Worm (Caenorhabditis elegans) whole organism, L4 larva: ENCODE results near the gene T25B9.4.

Source experiments
- T26A8.4 ChIP-seq: fragments of 200-800 bp; sonication (Bioruptor generic); IDR thresholded peaks from 2 replicates; pipeline ENCODE4 v1.3.6; 2022; ENCODE audit warnings: missing genetic modification characterization, missing compliant biosample characterization
- aha-1 ChIP-seq: fragments of 150-350 bp; peaks from one replicate; lab custom pipeline; 2014; ENCODE audit warnings: missing biosample characterization, missing genetic modification characterization
- arid-1 ChIP-seq: fragments of 200-800 bp; sonication (Bioruptor generic); conservative IDR thresholded peaks from 2 replicates; pipeline ENCODE4 v1.3.6; 2022; ENCODE audit warnings: missing genetic modification reagents, missing genetic modification characterization, missing compliant biosample characterization
- ceh-82 ChIP-seq: sonication (generic microtip); optimal IDR thresholded peaks from 2 replicates; lab custom pipeline; 2017; ENCODE audit warnings: missing biosample characterization, missing genetic modification characterization
- ctbp-1 ChIP-seq: fragments of 200-800 bp; sonication (Bioruptor generic); IDR thresholded peaks from 2 replicates; pipeline ENCODE4 v1.3.6; 2022; ENCODE audit warnings: missing genetic modification reagents, missing genetic modification characterization, missing compliant biosample characterization
- daf-19 ChIP-seq: fragments of 200-800 bp; sonication (Bioruptor generic); conservative IDR thresholded peaks from 2 replicates; pipeline ENCODE4 v1.3.6; 2022; ENCODE audit warnings: missing genetic modification characterization, missing compliant biosample characterization
- egl-43 ChIP-seq: fragments of 200-800 bp; sonication (Bioruptor generic); IDR thresholded peaks from 2 replicates; pipeline ENCODE4 v1.3.6; 2022; ENCODE audit warnings: missing genetic modification reagents, missing genetic modification characterization, missing compliant biosample characterization
- hlh-30 ChIP-seq: sonication (generic microtip); optimal IDR thresholded peaks from 2 replicates; lab custom pipeline; 2017; ENCODE audit warnings: antibody characterized with exemption, mild to moderate bottlenecking, missing genetic modification characterization, missing compliant biosample characterization; ENCODE audit not compliant: insufficient read depth
- lim-7 ChIP-seq: fragments of 200-800 bp; sonication (Bioruptor generic); IDR thresholded peaks from 2 replicates; pipeline ENCODE4 v1.3.6; 2022; ENCODE audit warnings: missing genetic modification characterization, missing compliant biosample characterization
- lin-1 ChIP-seq: fragments of 200-800 bp; sonication (Bioruptor generic); IDR thresholded peaks from 2 replicates; pipeline ENCODE4 v1.3.6; 2022; ENCODE audit warnings: missing genetic modification reagents, missing genetic modification characterization, missing compliant biosample characterization
- lin-15B ChIP-seq: fragments of 150-350 bp; sonication (generic microtip); optimal IDR thresholded peaks from 3 replicates; lab custom pipeline; 2014; ENCODE audit warnings: missing biosample characterization, missing genetic modification characterization
- lin-38 ChIP-seq: fragments of 200-800 bp; sonication (Bioruptor generic); IDR thresholded peaks from 2 replicates; pipeline ENCODE4 v1.3.6; 2022; ENCODE audit warnings: missing genetic modification reagents, missing genetic modification characterization, missing compliant biosample characterization
- lsy-2 ChIP-seq, 2 experiments: fragments of 150-350 bp in 1 of 2; sonication (generic microtip) in 1 of 2; optimal IDR thresholded peaks; 2 replicates each; lab custom pipeline; 2014 to 2017; ENCODE audit warnings: missing biosample characterization in 2 of 2, missing genetic modification characterization in 2 of 2
- madf-9 ChIP-seq: fragments of 200-800 bp; sonication (Bioruptor generic); conservative IDR thresholded peaks from 2 replicates; pipeline ENCODE4 v1.3.6; 2022; ENCODE audit warnings: missing genetic modification reagents, missing genetic modification characterization, missing compliant biosample characterization
- mep-1 ChIP-seq: fragments of 150-350 bp; sonication (generic microtip); optimal IDR thresholded peaks from 3 replicates; lab custom pipeline; 2014; ENCODE audit warnings: missing biosample characterization, missing genetic modification characterization
- mxl-2 ChIP-seq: fragments of 200-800 bp; sonication (Bioruptor generic); conservative IDR thresholded peaks from 2 replicates; pipeline ENCODE4 v1.3.6; 2022; ENCODE audit warnings: missing genetic modification reagents, missing genetic modification characterization, missing compliant biosample characterization
- mxl-3 ChIP-seq: fragments of 200-800 bp; sonication (Bioruptor generic); optimal IDR thresholded peaks from 2 replicates; lab custom pipeline; 2018; ENCODE audit warnings: mild to moderate bottlenecking, missing genetic modification characterization, missing compliant biosample characterization
- nhr-102 ChIP-seq: sonication (generic microtip); optimal IDR thresholded peaks from 2 replicates; lab custom pipeline; 2016; ENCODE audit warnings: mild to moderate bottlenecking, missing genetic modification characterization, moderate library complexity, missing compliant biosample characterization
- nhr-237 ChIP-seq: sonication (generic microtip); optimal IDR thresholded peaks from 2 replicates; lab custom pipeline; 2017; ENCODE audit warnings: missing biosample characterization, missing genetic modification characterization
- nhr-25 ChIP-seq: sonication (generic microtip); optimal IDR thresholded peaks from 2 replicates; lab custom pipeline; 2017; ENCODE audit warnings: missing genetic modification characterization, mild to moderate bottlenecking, missing compliant biosample characterization, antibody characterized with exemption, moderate library complexity, borderline replicate concordance; ENCODE audit not compliant: insufficient read depth
- nhr-28 ChIP-seq: fragments of 150-350 bp; optimal IDR thresholded peaks from 2 replicates; lab custom pipeline; 2014; ENCODE audit warnings: missing biosample characterization, missing genetic modification characterization
- nhr-42 ChIP-seq: fragments of 200-800 bp; sonication (Bioruptor generic); IDR thresholded peaks from 2 replicates; pipeline ENCODE4 v1.3.6; 2022; ENCODE audit warnings: missing genetic modification characterization, missing compliant biosample characterization
- nhr-48 ChIP-seq: sonication (generic microtip); optimal IDR thresholded peaks from 2 replicates; lab custom pipeline; 2016; ENCODE audit warnings: mild to moderate bottlenecking, missing genetic modification characterization, missing compliant biosample characterization
- nhr-77 ChIP-seq: fragments of 150-350 bp; optimal IDR thresholded peaks from 2 replicates; lab custom pipeline; 2014; ENCODE audit warnings: missing biosample characterization, missing genetic modification characterization
- pha-4 ChIP-seq, 2 experiments: fragments of 150-350 bp in 1 of 2; fragments of 200-800 bp in 1 of 2; sonication (Bioruptor generic) in 1 of 2; IDR thresholded peaks in 1 of 2; optimal IDR thresholded peaks in 1 of 2; 2 replicates each; pipeline versions ENCODE4 v1.3.6 to Lab custom; 2014 to 2022; ENCODE audit warnings: missing genetic modification characterization in 2 of 2, missing genetic modification reagents in 2 of 2, missing biosample characterization in 1 of 2, missing compliant biosample characterization in 1 of 2
- pqm-1 ChIP-seq: sonication (generic microtip); optimal IDR thresholded peaks from 2 replicates; lab custom pipeline; 2017; ENCODE audit warnings: missing biosample characterization, missing genetic modification characterization
- rbr-2 ChIP-seq: sonication (generic microtip); optimal IDR thresholded peaks from 2 replicates; lab custom pipeline; 2016; ENCODE audit warnings: missing genotype, missing genetic modification characterization, missing compliant biosample characterization
- snpc-1.2 ChIP-seq: fragments of 200-800 bp; sonication (Bioruptor generic); IDR thresholded peaks from 2 replicates; pipeline ENCODE4 v1.3.6; 2022; ENCODE audit warnings: missing genetic modification reagents, missing genetic modification characterization, missing compliant biosample characterization
- unc-130 ChIP-seq: sonication (generic microtip); optimal IDR thresholded peaks from 2 replicates; lab custom pipeline; 2016; ENCODE audit warnings: missing genetic modification reagents, missing genetic modification characterization, missing compliant biosample characterization
- unc-62 ChIP-seq, 3 experiments: fragments of 150-350 bp in 1 of 3; sonication (generic microtip); optimal IDR thresholded peaks in 2 of 3; peaks in 1 of 3; 1 replicate in 1 of 3; 2 replicates in 2 of 3; lab custom pipeline; 2014 to 2017; ENCODE audit warnings: missing biosample characterization in 3 of 3, missing genetic modification characterization in 3 of 3, missing genetic modification reagents in 3 of 3, missing genotype in 1 of 3
- zfp-3 ChIP-seq: fragments of 200-800 bp; sonication (Bioruptor generic); conservative IDR thresholded peaks from 2 replicates; pipeline ENCODE4 v1.3.6; 2022; ENCODE audit warnings: missing genetic modification reagents, missing genetic modification characterization, missing compliant biosample characterization

Gene T25B9.4

DNA sequence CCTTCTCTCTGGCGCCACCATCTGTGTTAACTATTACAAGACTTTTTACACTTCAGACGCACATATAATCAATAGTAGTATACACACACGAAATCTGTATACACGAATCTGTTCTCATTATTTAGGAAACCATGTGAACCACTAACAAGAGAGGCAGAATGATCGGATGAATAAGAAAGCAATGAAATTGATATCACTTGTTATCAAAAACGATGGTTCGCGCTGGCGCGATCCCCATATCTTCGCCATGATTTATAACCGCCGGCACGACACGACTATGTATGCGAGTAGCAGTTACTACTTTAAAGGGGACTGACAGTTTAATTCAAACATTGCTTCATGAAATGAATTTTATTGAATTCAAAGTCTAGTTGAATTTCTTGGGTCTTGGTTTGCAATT, 23.8 kb upstream of the T25B9.4 start:
- TF ChIP-seq nhr-77 (tag; lab: Kevin White, UChicago) = no peak
- TF ChIP-seq unc-130 (GFP tag; lab: Kevin White, UChicago) = no peak
- peak; percentile 60 for TF ChIP-seq aha-1 (tag; lab: Kevin White, UChicago)

DNA sequence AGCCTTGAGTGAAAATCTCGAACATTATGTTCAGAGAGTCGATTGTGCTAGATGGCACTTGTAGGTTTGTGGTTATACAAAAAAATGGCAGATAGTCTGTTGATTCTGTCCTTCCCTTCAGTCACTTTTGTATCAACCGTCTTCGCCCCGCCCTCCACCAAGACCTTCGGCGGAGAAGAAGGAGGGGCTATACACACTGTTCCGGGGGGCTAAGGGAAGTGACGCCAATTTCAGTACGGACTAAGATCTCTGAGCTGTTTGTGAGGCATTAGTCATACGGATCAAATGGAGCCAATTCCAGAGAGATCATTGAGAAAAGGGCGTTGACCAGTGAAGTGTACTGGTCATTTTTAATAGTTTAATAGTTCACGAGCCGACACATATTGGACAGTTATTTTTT, 23.1 kb upstream of the T25B9.4 start, which contains the start of gene swt-3:
Gene swt-3, minus strand, starts transcription at position 101 of the 400 bp plus-strand sequence.
- peak; percentile 64; the same call in 1 of the 2 replicates for TF ChIP-seq mxl-2 (GFP tag; lab: Robert Waterston, UW)
- peak in 1 of 2 experiments; percentile 42 for TF ChIP-seq unc-62 (GFP tag; optimal IDR thresholded peaks at IDR 0.05 in 1 of 2; lab: Kevin White, UChicago)
- TF ChIP-seq unc-62 (tag; optimal IDR thresholded peaks at IDR 0.05; lab: Kevin White, UChicago) = no peak
- no peak for TF ChIP-seq rbr-2 (tag; lab: Kevin White, UChicago)
- peak; percentile 44 for TF ChIP-seq aha-1 (tag; lab: Kevin White, UChicago)
- TF ChIP-seq, all 104 proteins: peak for 3

DNA sequence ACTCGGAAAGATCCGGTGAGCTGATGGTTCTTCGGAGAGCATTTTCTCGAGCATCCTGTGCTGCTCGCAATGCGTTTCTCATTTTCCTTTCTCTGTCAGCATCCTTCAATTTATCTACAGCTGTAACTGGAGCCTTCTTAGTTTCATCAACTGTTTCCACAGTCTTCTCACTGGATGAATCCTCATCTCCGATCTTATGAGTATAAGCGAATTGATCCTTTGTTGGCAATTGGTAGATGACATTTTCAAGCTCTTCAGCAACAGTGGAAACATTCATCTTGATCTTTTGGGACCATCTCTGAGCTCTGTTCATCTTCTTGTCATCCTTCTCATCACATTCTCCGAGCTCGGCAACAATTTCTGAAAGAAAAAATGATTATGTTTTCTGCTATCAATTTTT, 21.8 kb upstream of the T25B9.4 start:
- TF ChIP-seq aha-1 (tag; lab: Kevin White, UChicago) (peak; percentile 92), pha-4 (GFP tag; IDR thresholded peaks at IDR 0.05; lab: Robert Waterston, UW) (no peak), pha-4 (tag; optimal IDR thresholded peaks at IDR 0.05; lab: Kevin White, UChicago) (no peak)

DNA sequence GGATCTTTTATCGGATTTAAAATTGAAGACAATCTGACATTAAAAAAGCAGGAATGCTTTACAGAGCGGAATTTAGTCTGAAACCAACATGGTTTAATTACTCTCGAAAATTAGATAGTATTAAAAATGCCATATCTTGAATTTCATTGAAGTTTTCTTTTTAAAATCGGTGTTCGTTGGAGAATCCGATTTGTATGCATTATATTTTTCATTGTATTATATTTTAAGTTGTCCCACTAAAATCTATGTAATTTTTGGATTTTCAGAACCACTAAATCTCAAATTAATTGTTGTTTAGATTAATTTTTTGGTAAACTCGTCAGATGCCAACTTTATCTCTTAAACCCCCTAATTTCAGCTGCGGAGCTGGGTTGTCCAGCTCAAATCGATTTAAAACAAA, 21.1 kb upstream of the T25B9.4 start:
- TF ChIP-seq egl-43 (no peak), lin-38 (GFP tag; lab: Robert Waterston, UW) (0 out of 2 replicates have a peak, but pooled peaks have one; percentile 12), ctbp-1 (GFP tag; lab: Robert Waterston, UW) (peak; percentile 57; the same call in 1 of the 2 replicates), madf-9 (0 out of 2 replicates have a peak, but pooled peaks have one; percentile 17), arid-1 (GFP tag; lab: Robert Waterston, UW) (0 out of 2 replicates have a peak, but pooled peaks have one; percentile 29), nhr-25 (peak; percentile 19), nhr-48 (tag; lab: Kevin White, UChicago) (no peak), nhr-102 (peak; percentile 8), daf-19 (GFP tag; lab: Robert Waterston, UW) (no peak), ceh-82 (tag; lab: Kevin White, UChicago) (no peak), mep-1 (tag; lab: Kevin White, UChicago) (peak; percentile 22), zfp-3 (0 out of 2 replicates have a peak, but pooled peaks have one; percentile 55), T26A8.4 (GFP tag; lab: Robert Waterston, UW) (peak; percentile 86), nhr-42 (GFP tag; lab: Robert Waterston, UW) (0 out of 2 replicates have a peak, but pooled peaks have one; percentile 39), lim-7 (0 out of 2 replicates have a peak, but pooled peaks have one; percentile 28), lsy-2 (tag; optimal IDR thresholded peaks at IDR 0.05; lab: Kevin White, UChicago) (peak in 1 of 2 experiments; percentile 26), nhr-237 (tag; lab: Kevin White, UChicago) (peak; percentile 38)
- TF ChIP-seq, all 104 proteins: peak for 13

DNA sequence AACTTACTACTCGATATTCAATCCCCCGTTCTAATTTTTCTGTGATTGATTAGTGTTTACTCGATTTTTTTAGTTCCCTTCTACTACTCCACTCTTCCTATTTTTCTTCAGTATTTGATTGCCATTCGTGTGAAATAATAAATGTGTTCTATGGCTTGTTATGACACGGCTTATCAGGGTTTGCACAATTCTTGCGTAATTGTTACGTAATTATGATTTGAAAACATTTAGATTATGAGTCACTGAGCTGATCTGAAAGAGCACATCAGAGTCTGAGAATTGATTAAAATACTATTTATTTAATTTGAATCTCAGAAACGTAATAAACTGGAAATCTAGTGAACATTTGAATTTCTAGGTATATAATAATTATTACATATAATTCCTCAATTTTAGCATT, 20.1 kb upstream of the T25B9.4 start:
- TF ChIP-seq snpc-1.2 = 0 out of 2 replicates have a peak, but pooled peaks have one; percentile 14
- no peak for TF ChIP-seq zfp-3
- TF ChIP-seq nhr-25 = no peak
- no peak for TF ChIP-seq lin-15B (tag; lab: Kevin White, UChicago)
- no peak for TF ChIP-seq nhr-48 (tag; lab: Kevin White, UChicago)
- TF ChIP-seq, all 104 proteins: peak for 1

DNA sequence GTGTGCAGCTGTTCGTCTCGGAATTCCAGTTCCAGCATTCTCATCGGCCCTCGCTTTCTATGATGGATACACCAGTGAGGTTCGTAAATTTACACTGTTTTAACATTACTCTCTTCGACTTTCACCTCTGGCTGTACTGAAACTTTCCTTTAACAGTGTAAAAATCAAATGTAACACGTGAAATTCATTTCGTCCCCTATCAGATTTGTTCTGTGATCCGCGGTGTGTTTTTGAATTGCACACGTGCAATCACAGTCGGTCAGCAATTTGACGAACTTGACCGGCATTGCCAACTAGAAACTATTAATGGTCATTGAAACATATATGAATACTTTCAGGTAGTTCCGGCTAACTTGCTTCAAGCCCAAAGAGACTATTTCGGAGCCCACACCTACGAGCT, 19.6 kb upstream of the T25B9.4 start:
- TF ChIP-seq unc-62 (GFP tag; optimal IDR thresholded peaks at IDR 0.05 in 1 of 2; lab: Kevin White, UChicago) (peak in 1 of 2 experiments; percentile 66), unc-62 (tag; optimal IDR thresholded peaks at IDR 0.05; lab: Kevin White, UChicago) (no peak), mxl-3 (GFP tag; lab: Kevin White, UChicago) (peak; percentile 1), pqm-1 (no peak), mxl-2 (GFP tag; lab: Robert Waterston, UW) (0 out of 2 replicates have a peak, but pooled peaks have one; percentile 49), hlh-30 (tag; lab: Kevin White, UChicago) (peak; percentile 17), nhr-28 (peak; percentile 7), lin-1 (GFP tag; lab: Robert Waterston, UW) (no peak)
